Worm (Caenorhabditis elegans) whole organism, late embryonic: Measurements from ENCODE around the gene nlg-1.

Source experiments
- fkh-10 ChIP-seq: fragments of 150-350 bp; optimal IDR thresholded peaks from 2 replicates; lab custom pipeline; 2014; ENCODE audit warnings: missing biosample characterization, missing genetic modification reagents, missing genetic modification characterization
- fkh-6 ChIP-seq: sonication (generic microtip); optimal IDR thresholded peaks from 2 replicates; lab custom pipeline; 2016; ENCODE audit warnings: missing genetic modification characterization, missing compliant biosample characterization
- hlh-15 ChIP-seq: sonication (generic microtip); optimal IDR thresholded peaks from 2 replicates; lab custom pipeline; 2016; ENCODE audit warnings: missing genetic modification characterization, missing compliant biosample characterization
- lim-6 ChIP-seq: sonication (generic microtip); optimal IDR thresholded peaks from 2 replicates; lab custom pipeline; 2016; ENCODE audit warnings: missing genetic modification characterization, missing compliant biosample characterization
- madf-2 ChIP-seq: sonication (generic microtip); optimal IDR thresholded peaks from 2 replicates; lab custom pipeline; 2017; ENCODE audit warnings: missing genetic modification characterization, missing compliant biosample characterization
- pat-9 ChIP-seq: fragments of 200-800 bp; sonication (Bioruptor generic); optimal IDR thresholded peaks from 2 replicates; lab custom pipeline; 2018; ENCODE audit warnings: mild to moderate bottlenecking, missing genetic modification characterization, moderate library complexity, missing compliant biosample characterization
- pqm-1 ChIP-seq: sonication (generic microtip); optimal IDR thresholded peaks from 2 replicates; lab custom pipeline; 2016; ENCODE audit warnings: missing genetic modification characterization, missing compliant biosample characterization
- pros-1 ChIP-seq: fragments of 150-350 bp; optimal IDR thresholded peaks from 2 replicates; lab custom pipeline; 2014; ENCODE audit warnings: missing biosample characterization, missing genetic modification reagents, missing genetic modification characterization
- unc-86 ChIP-seq: sonication (generic microtip); optimal IDR thresholded peaks from 2 replicates; lab custom pipeline; 2016; ENCODE audit warnings: missing genetic modification characterization, missing compliant biosample characterization
- zip-5 ChIP-seq: sonication (generic microtip); optimal IDR thresholded peaks from 2 replicates; lab custom pipeline; 2016; ENCODE audit warnings: missing genetic modification characterization, missing compliant biosample characterization
- ztf-16 ChIP-seq: sonication (generic microtip); optimal IDR thresholded peaks from 2 replicates; lab custom pipeline; 2017; ENCODE audit warnings: missing genetic modification characterization, missing compliant biosample characterization

ce11 chrX:13598021-13598499 is 32.9 kb downstream of the nlg-1 start, which contains the start of gene bra-1:
- TF ChIP-seq hlh-15, result no peak
- TF ChIP-seq zip-5 (tag; lab: Kevin White, UChicago), result no peak
- no peak for TF ChIP-seq fkh-10
- peak; percentile 64 for TF ChIP-seq lim-6 (tag; lab: Kevin White, UChicago)
- TF ChIP-seq fkh-6, result no peak
- TF ChIP-seq pqm-1 (tag; lab: Kevin White, UChicago), result no peak
- TF ChIP-seq pros-1 (tag; lab: Kevin White, UChicago), result peak; percentile 4
- no peak for TF ChIP-seq madf-2 (tag; lab: Kevin White, UChicago)
- TF ChIP-seq unc-86 (tag; lab: Kevin White, UChicago), result peak; percentile 26
- no peak for TF ChIP-seq ztf-16 (tag; lab: Kevin White, UChicago)
- no peak for TF ChIP-seq pat-9 (tag; lab: Kevin White, UChicago)
